Worm (Caenorhabditis elegans) whole organism, L2 larva: ENCODE measurements around the gene C16C10.13.

ENCODE experiments used
- C34F6.9 ChIP-seq: fragments of 150-350 bp; optimal IDR thresholded peaks from 2 replicates; lab custom pipeline; 2014; ENCODE audit warnings: missing biosample characterization, missing genetic modification characterization
- R02D3.7 ChIP-seq: fragments of 150-350 bp; optimal IDR thresholded peaks from 2 replicates; lab custom pipeline; 2014; ENCODE audit warnings: missing biosample characterization, missing genetic modification characterization
- Y55F3AM.14 ChIP-seq: fragments of 200-800 bp; sonication (Bioruptor generic); optimal IDR thresholded peaks from 2 replicates; lab custom pipeline; 2018; ENCODE audit warnings: mild to moderate bottlenecking, missing genetic modification characterization, missing compliant biosample characterization
- alr-1 ChIP-seq: fragments of 150-350 bp; optimal IDR thresholded peaks from 2 replicates; lab custom pipeline; 2014; ENCODE audit warnings: missing biosample characterization, missing genetic modification characterization
- aly-2 ChIP-seq: fragments of 150-350 bp; optimal IDR thresholded peaks from 2 replicates; lab custom pipeline; 2014; ENCODE audit warnings: missing biosample characterization, missing genetic modification characterization
- blmp-1 ChIP-seq: sonication (generic microtip); optimal IDR thresholded peaks from 2 replicates; lab custom pipeline; 2017; ENCODE audit warnings: missing genetic modification characterization, mild to moderate bottlenecking, missing compliant biosample characterization, antibody characterized with exemption, moderate library complexity; ENCODE audit not compliant: insufficient read depth
- ceh-16 ChIP-seq: fragments of 150-350 bp; optimal IDR thresholded peaks from 2 replicates; lab custom pipeline; 2014; ENCODE audit warnings: missing biosample characterization, missing genetic modification characterization
- ceh-82 ChIP-seq: fragments of 150-350 bp; optimal IDR thresholded peaks from 2 replicates; lab custom pipeline; 2014; ENCODE audit warnings: missing biosample characterization, missing genetic modification characterization
- crh-2 ChIP-seq: sonication (generic microtip); optimal IDR thresholded peaks from 2 replicates; lab custom pipeline; 2017; ENCODE audit warnings: missing biosample characterization, missing genetic modification characterization
- egl-27 ChIP-seq: sonication (generic microtip); optimal IDR thresholded peaks from 3 replicates; lab custom pipeline; 2017; ENCODE audit warnings: missing biosample characterization, missing genetic modification reagents, missing genetic modification characterization
- elt-1 ChIP-seq: fragments of 150-350 bp; optimal IDR thresholded peaks from 2 replicates; lab custom pipeline; 2014; ENCODE audit warnings: missing biosample characterization, missing genetic modification characterization
- elt-3 ChIP-seq: sonication (generic microtip); optimal IDR thresholded peaks from 2 replicates; lab custom pipeline; 2017; ENCODE audit warnings: missing biosample characterization, missing genetic modification characterization
- fos-1 ChIP-seq: fragments of 150-350 bp; optimal IDR thresholded peaks from 2 replicates; lab custom pipeline; 2014; ENCODE audit warnings: missing biosample characterization, missing genetic modification characterization
- gmeb-1 ChIP-seq: fragments of 150-350 bp; optimal IDR thresholded peaks from 2 replicates; lab custom pipeline; 2014; ENCODE audit warnings: missing biosample characterization, missing genetic modification characterization
- lin-13 ChIP-seq: fragments of 150-350 bp; optimal IDR thresholded peaks from 2 replicates; lab custom pipeline; 2014; ENCODE audit warnings: missing biosample characterization, missing genetic modification reagents, missing genetic modification characterization
- lin-39 ChIP-seq: fragments of 150-350 bp; optimal IDR thresholded peaks from 2 replicates; lab custom pipeline; 2014; ENCODE audit warnings: missing biosample characterization, missing genetic modification reagents, missing genetic modification characterization
- lsy-2 ChIP-seq, 2 experiments: fragments of 150-350 bp in 1 of 2; sonication (generic microtip) in 1 of 2; optimal IDR thresholded peaks; 2 replicates each; lab custom pipeline; 2014 to 2017; ENCODE audit warnings: missing biosample characterization in 2 of 2, missing genetic modification characterization in 2 of 2
- mab-5 ChIP-seq: fragments of 150-350 bp; optimal IDR thresholded peaks from 2 replicates; lab custom pipeline; 2014; ENCODE audit warnings: missing biosample characterization, missing genetic modification characterization
- nhr-10 ChIP-seq: sonication (generic microtip); optimal IDR thresholded peaks from 2 replicates; lab custom pipeline; 2017; ENCODE audit warnings: missing biosample characterization, missing genetic modification characterization
- nhr-12 ChIP-seq: fragments of 150-350 bp; optimal IDR thresholded peaks from 2 replicates; lab custom pipeline; 2014; ENCODE audit warnings: missing biosample characterization, missing genetic modification characterization
- nhr-129 ChIP-seq: fragments of 150-350 bp; optimal IDR thresholded peaks from 2 replicates; lab custom pipeline; 2014; ENCODE audit warnings: missing biosample characterization, missing genetic modification characterization
- nhr-21 ChIP-seq: fragments of 150-350 bp; optimal IDR thresholded peaks from 2 replicates; lab custom pipeline; 2014; ENCODE audit warnings: missing biosample characterization, missing genetic modification characterization
- nhr-25 ChIP-seq: fragments of 150-350 bp; sonication (generic microtip); optimal IDR thresholded peaks from 3 replicates; lab custom pipeline; 2014; ENCODE audit warnings: missing biosample characterization, missing genetic modification characterization
- nhr-77 ChIP-seq: fragments of 150-350 bp; optimal IDR thresholded peaks from 2 replicates; lab custom pipeline; 2014; ENCODE audit warnings: missing biosample characterization, missing genetic modification characterization
- sem-4 ChIP-seq: fragments of 150-350 bp; optimal IDR thresholded peaks from 2 replicates; lab custom pipeline; 2014; ENCODE audit warnings: missing biosample characterization, missing genetic modification reagents, missing genetic modification characterization
- snpc-4 ChIP-seq: fragments of 150-350 bp; optimal IDR thresholded peaks from 2 replicates; lab custom pipeline; 2014; ENCODE audit warnings: missing biosample characterization, missing genetic modification characterization
- unc-39 ChIP-seq: fragments of 150-350 bp; optimal IDR thresholded peaks from 2 replicates; lab custom pipeline; 2014; ENCODE audit warnings: missing biosample characterization, missing genetic modification characterization
- unc-55 ChIP-seq: fragments of 150-350 bp; sonication (generic microtip); optimal IDR thresholded peaks from 3 replicates; lab custom pipeline; 2014; ENCODE audit warnings: missing biosample characterization, missing genetic modification reagents, missing genetic modification characterization
- unc-62 ChIP-seq: fragments of 150-350 bp; optimal IDR thresholded peaks from 2 replicates; lab custom pipeline; 2014; ENCODE audit warnings: missing biosample characterization, missing genetic modification reagents, missing genetic modification characterization
- ztf-1 ChIP-seq: fragments of 200-800 bp; sonication (Bioruptor generic); conservative IDR thresholded peaks from 2 replicates; pipeline ENCODE4 v1.3.6; 2022; ENCODE audit warnings: missing genetic modification characterization, missing compliant biosample characterization
- ztf-4 ChIP-seq: fragments of 150-350 bp; optimal IDR thresholded peaks from 2 replicates; lab custom pipeline; 2014; ENCODE audit warnings: missing biosample characterization, missing genetic modification characterization

The C16C10.13 gene

ce11 chrIII:4204072-4204471 is 27.8 kb downstream of the C16C10.13 start, which contains the start of the genes pelo-1 and R74.7:
Gene pelo-1 (minus strand): TSS chrIII:4204222.
Gene R74.7 (plus strand): TSS chrIII:4204429.
- TF ChIP-seq nhr-21 (tag; lab: Kevin White, UChicago) (no peak), ceh-16 (tag; lab: Kevin White, UChicago) (no peak), R02D3.7 (tag; lab: Kevin White, UChicago) (peak; percentile 55), mab-5 (tag; lab: Kevin White, UChicago) (no peak), crh-2 (tag; lab: Kevin White, UChicago) (peak; percentile 9), lsy-2 (tag; optimal IDR thresholded peaks at IDR 0.05; lab: Kevin White, UChicago) (peak in 1 of 2 experiments; percentile 61), egl-27 (tag; lab: Kevin White, UChicago) (no peak), Y55F3AM.14 (GFP tag; lab: Kevin White, UChicago) (no peak), nhr-10 (tag; lab: Kevin White, UChicago) (no peak), nhr-25 (peak; percentile 5), gmeb-1 (tag; lab: Kevin White, UChicago) (peak; percentile 6), elt-3 (no peak), fos-1 (peak; percentile 12), aly-2 (tag; lab: Kevin White, UChicago) (no peak), ztf-4 (tag; lab: Kevin White, UChicago) (no peak), C34F6.9 (peak; percentile 61), unc-55 (GFP tag; lab: Kevin White, UChicago) (peak; percentile 86), unc-62 (GFP tag; lab: Kevin White, UChicago) (no peak)

- TF ChIP-seq aly-2 (tag; lab: Kevin White, UChicago) (no peak), elt-3 (no peak), C34F6.9 (no peak), alr-1 (tag; lab: Kevin White, UChicago) (no peak), unc-62 (GFP tag; lab: Kevin White, UChicago) (no peak), egl-27 (tag; lab: Kevin White, UChicago) (no peak), lsy-2 (tag; optimal IDR thresholded peaks at IDR 0.05; lab: Kevin White, UChicago) (no peak), nhr-12 (tag; lab: Kevin White, UChicago) (no peak), ztf-1 (GFP tag; lab: Robert Waterston, UW) (no peak), nhr-25 (no peak), mab-5 (tag; lab: Kevin White, UChicago) (no peak), blmp-1 (tag; lab: Kevin White, UChicago) (no peak), lin-13 (GFP tag; lab: Kevin White, UChicago) (no peak)
These were observed 28.7 kb downstream of the C16C10.13 start for ce11 chrIII:4204964-4205363.

- TF ChIP-seq nhr-77 (tag; lab: Kevin White, UChicago), result no peak
- TF ChIP-seq ztf-4 (tag; lab: Kevin White, UChicago), result no peak
- TF ChIP-seq sem-4 (tag; lab: Kevin White, UChicago), result no peak
- no peak for TF ChIP-seq snpc-4 (tag; lab: Kevin White, UChicago)
- TF ChIP-seq C34F6.9, result no peak
- TF ChIP-seq blmp-1 (tag; lab: Kevin White, UChicago), result peak; percentile 24
- TF ChIP-seq lsy-2 (tag; optimal IDR thresholded peaks at IDR 0.05; lab: Kevin White, UChicago), result peak in 1 of 2 experiments; percentile 15
- no peak for TF ChIP-seq fos-1
- peak; percentile 37 for TF ChIP-seq unc-55 (GFP tag; lab: Kevin White, UChicago)
These were observed 29.6 kb downstream of the C16C10.13 start, which contains the start of gene R74.8 for ce11 chrIII:4205751-4206327. Gene R74.8 (plus strand): TSS chrIII:4206277.

ce11 chrIII:4208210-4208609 is 32.0 kb downstream of the C16C10.13 start:
- no peak for TF ChIP-seq unc-62 (GFP tag; lab: Kevin White, UChicago)
- TF ChIP-seq nhr-129, result peak; percentile 8

- TF ChIP-seq unc-39 (tag; lab: Kevin White, UChicago) (no peak), egl-27 (tag; lab: Kevin White, UChicago) (no peak), R02D3.7 (tag; lab: Kevin White, UChicago) (no peak), C34F6.9 (no peak), gmeb-1 (tag; lab: Kevin White, UChicago) (no peak), fos-1 (no peak), Y55F3AM.14 (GFP tag; lab: Kevin White, UChicago) (no peak), lin-39 (tag; lab: Kevin White, UChicago) (no peak), ceh-82 (tag; lab: Kevin White, UChicago) (no peak), elt-1 (tag; lab: Kevin White, UChicago) (no peak), nhr-129 (no peak), lsy-2 (tag; optimal IDR thresholded peaks at IDR 0.05; lab: Kevin White, UChicago) (no peak)
These were observed 32.9 kb downstream of the C16C10.13 start, which contains the start of gene phlp-2 for ce11 chrIII:4209188-4209587. Gene phlp-2 (plus strand): TSS chrIII:4209488.
